Worm (Caenorhabditis elegans): Measurements from ENCODE around the gene tsp-21.

tsp-21 gene

DNA sequence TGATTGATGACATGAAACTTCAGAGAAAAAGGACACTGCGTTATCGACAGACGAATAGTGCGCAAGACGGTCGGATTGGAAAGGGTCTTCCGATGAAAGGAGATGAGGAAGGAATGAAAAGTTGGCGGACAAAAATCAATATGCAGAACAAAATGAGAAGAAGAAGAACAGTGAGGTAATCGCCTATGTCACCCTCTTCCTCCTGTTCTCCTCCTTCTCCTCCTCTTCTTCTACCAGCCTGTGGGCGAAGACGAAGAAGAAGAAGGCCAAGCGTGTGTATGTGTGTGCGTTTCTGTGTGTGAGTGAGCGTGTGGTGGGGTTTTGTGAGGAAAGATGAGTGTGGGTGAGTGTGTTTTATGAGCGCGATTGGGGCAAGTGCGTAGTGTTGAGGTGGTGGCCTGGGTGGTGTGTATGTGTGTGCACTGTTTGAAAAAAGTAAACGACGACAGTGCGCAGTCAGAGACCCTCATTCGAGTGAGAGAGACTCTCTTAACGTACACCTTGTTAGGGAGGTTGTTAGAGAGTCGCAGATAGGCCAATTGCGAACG is at the start of gene tsp-21:
Gene tsp-21 (plus strand): TSS at position 146 of the 548 bp plus-strand sequence.
- TF ChIP-seq elt-3 (tag; optimal IDR thresholded peaks at IDR 0.05) (no peak), fos-1 (tag; optimal IDR thresholded peaks at IDR 0.05) (peak; percentile 96), lin-11 (tag; optimal IDR thresholded peaks at IDR 0.05) (peak; percentile 62), zag-1 (tag; optimal IDR thresholded peaks at IDR 0.05) (peak; percentile 55), nhr-23 (tag; optimal IDR thresholded peaks at IDR 0.05) (no peak), gmeb-1 (tag; optimal IDR thresholded peaks at IDR 0.05) (peak; percentile 48), Y55F3AM.14 (GFP tag; optimal IDR thresholded peaks at IDR 0.05) (peak; percentile 41), mbf-1 (tag; optimal IDR thresholded peaks at IDR 0.05) (no peak), nhr-237 (tag; optimal IDR thresholded peaks at IDR 0.05) (no peak), snpc-4 (tag; optimal IDR thresholded peaks at IDR 0.05) (no peak), lin-39 (tag; optimal IDR thresholded peaks at IDR 0.05) (no peak), unc-55 (GFP tag; optimal IDR thresholded peaks at IDR 0.05) (peak; percentile 64), lin-13 (GFP tag; optimal IDR thresholded peaks at IDR 0.05) (peak; percentile 65), nhr-77 (tag; optimal IDR thresholded peaks at IDR 0.05) (no peak), blmp-1 (tag; optimal IDR thresholded peaks at IDR 0.05; ENCODE audit: insufficient read depth) (peak; percentile 40), ama-1 (optimal IDR thresholded peaks at IDR 0.05) (no peak), sem-4 (tag; optimal IDR thresholded peaks at IDR 0.05) (peak; percentile 67), ztf-1 (GFP tag; conservative IDR thresholded peaks at IDR 0.05) (no peak), alr-1 (tag; optimal IDR thresholded peaks at IDR 0.05) (no peak), sma-3 (GFP tag; optimal IDR thresholded peaks at IDR 0.05) (peak; percentile 79), unc-62 (GFP tag; optimal IDR thresholded peaks at IDR 0.05) (no peak), crh-2 (tag; optimal IDR thresholded peaks at IDR 0.05) (peak; percentile 58), ceh-82 (tag; optimal IDR thresholded peaks at IDR 0.05) (no peak), aly-2 (tag; optimal IDR thresholded peaks at IDR 0.05) (no peak), skn-1 (tag; optimal IDR thresholded peaks at IDR 0.05) (no peak), nhr-10 (tag; optimal IDR thresholded peaks at IDR 0.05) (no peak), egl-27 (tag; optimal IDR thresholded peaks at IDR 0.05) (peak; percentile 68), nhr-21 (tag; optimal IDR thresholded peaks at IDR 0.05) (peak; percentile 75), nhr-6 (tag; optimal IDR thresholded peaks at IDR 0.05) (no peak), C34F6.9 (tag; optimal IDR thresholded peaks at IDR 0.05) (peak; percentile 77), nhr-25 (tag; optimal IDR thresholded peaks at IDR 0.05) (peak; percentile 87), nhr-11 (tag; optimal IDR thresholded peaks at IDR 0.05) (no peak), ZK546.5 (tag; optimal IDR thresholded peaks at IDR 0.05) (no peak), R02D3.7 (tag; optimal IDR thresholded peaks at IDR 0.05) (no peak), ztf-11 (tag; optimal IDR thresholded peaks at IDR 0.05) (no peak), peb-1 (tag; optimal IDR thresholded peaks at IDR 0.05) (no peak), unc-39 (tag; optimal IDR thresholded peaks at IDR 0.05) (no peak), ztf-4 (tag; optimal IDR thresholded peaks at IDR 0.05) (peak; percentile 4), mab-5 (tag; optimal IDR thresholded peaks at IDR 0.05) (peak; percentile 40), dmd-4 (tag; optimal IDR thresholded peaks at IDR 0.05) (no peak), elt-1 (tag; optimal IDR thresholded peaks at IDR 0.05) (no peak), mdl-1 (tag; optimal IDR thresholded peaks at IDR 0.05) (peak in 1 of 2 experiments; percentile 21), lsy-2 (tag; optimal IDR thresholded peaks at IDR 0.05) (peak; percentile 42 to 67), sma-9 (GFP tag; optimal IDR thresholded peaks at IDR 0.05) (peak; percentile 26), sma-9 (tag; optimal IDR thresholded peaks at IDR 0.05) (no peak), ceh-16 (tag; optimal IDR thresholded peaks at IDR 0.05) (peak; percentile 62), nhr-12 (tag; optimal IDR thresholded peaks at IDR 0.05) (no peak), nhr-129 (tag; optimal IDR thresholded peaks at IDR 0.05) (peak; percentile 97), F13H6.1 (tag; optimal IDR thresholded peaks at IDR 0.05) (peak; percentile 85)
